Fruit fly (Drosophila melanogaster) whole organism: ENCODE results near the gene CG46314.

Source experiments
- Dll ChIP-seq: fragments of >200 bp; optimal IDR thresholded peaks from 2 replicates; lab custom pipeline; 2017
- pan ChIP-seq: fragments of >200 bp; optimal IDR thresholded peaks from 2 replicates; lab custom pipeline; 2017

DNA sequence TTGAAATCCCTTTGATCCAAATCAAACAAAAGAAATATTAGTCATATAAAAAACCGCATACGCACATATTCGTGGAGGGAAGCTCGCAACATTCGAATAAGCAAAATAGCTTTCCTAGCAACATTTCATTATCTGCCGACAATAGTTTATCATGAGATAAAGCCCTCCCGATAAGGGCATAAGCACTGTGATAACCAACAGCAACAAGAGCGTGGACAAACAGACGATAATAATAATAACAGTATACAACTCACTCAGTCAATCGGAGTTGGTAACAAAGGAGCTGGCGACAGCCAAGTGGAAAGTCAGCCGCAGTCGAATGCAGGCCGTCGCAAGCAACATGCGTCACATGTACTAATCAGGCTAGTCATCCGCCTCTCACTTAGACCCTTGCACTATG, 15.2 kb downstream of the CG46314 start:
- TF ChIP-seq Dll (lab: Kevin White, UChicago), result no peak
- no peak for TF ChIP-seq pan (lab: Kevin White, UChicago)
